Worm (Caenorhabditis elegans): ENCODE results near the gene sem-5.

DNA sequence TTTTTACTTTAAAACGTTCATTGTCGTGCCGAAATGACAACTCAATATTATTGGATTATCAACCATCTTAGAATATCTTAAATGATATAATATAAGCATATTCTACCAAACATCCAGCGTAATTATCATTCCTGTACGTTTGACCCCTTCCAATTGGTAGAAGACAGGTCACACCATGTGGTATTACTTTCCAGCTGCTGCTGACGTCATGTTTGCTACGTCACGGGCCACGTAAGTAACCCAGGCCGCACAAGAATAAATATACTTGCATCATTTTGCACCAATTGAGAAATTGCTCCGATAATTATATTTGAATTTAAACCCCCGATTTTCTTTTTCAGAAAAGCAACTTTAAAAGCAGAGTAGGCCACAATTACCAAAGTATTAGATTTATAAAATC lies 45.9 kb downstream of the sem-5 start:
- TF ChIP-seq snpc-4 (tag; optimal IDR thresholded peaks at IDR 0.05) (no peak), unc-62 (GFP tag; optimal IDR thresholded peaks at IDR 0.05) (no peak), lin-13 (tag; optimal IDR thresholded peaks at IDR 0.05) (no peak), nhr-12 (tag; optimal IDR thresholded peaks at IDR 0.05) (no peak), unc-39 (tag; optimal IDR thresholded peaks at IDR 0.05) (no peak), elt-3 (tag; optimal IDR thresholded peaks at IDR 0.05) (no peak), lsy-2 (tag; optimal IDR thresholded peaks at IDR 0.05) (no peak), mls-2 (tag; optimal IDR thresholded peaks at IDR 0.05) (no peak), pha-4 (tag; optimal IDR thresholded peaks at IDR 0.05) (no peak), M03D4.4 (tag; optimal IDR thresholded peaks at IDR 0.05) (no peak)
